Fruit fly (Drosophila melanogaster): ENCODE results near the gene CG44014.

- TF ChIP-seq CG6163 (GFP tag; IDR thresholded peaks at IDR 0.05) (no peak), Lpt (GFP tag; optimal IDR thresholded peaks at IDR 0.05) (no peak), Met (GFP tag; optimal IDR thresholded peaks at IDR 0.05) (no peak), svp (GFP tag) (no peak), vri (GFP tag; optimal IDR thresholded peaks at IDR 0.05) (no peak), Blimp-1 (GFP tag; optimal IDR thresholded peaks at IDR 0.05) (no peak), net (GFP tag; optimal IDR thresholded peaks at IDR 0.05) (no peak), CG16779 (tag; optimal IDR thresholded peaks at IDR 0.05) (no peak), Gug (GFP tag; IDR thresholded peaks at IDR 0.05) (no peak), CG6808 (GFP tag; optimal IDR thresholded peaks at IDR 0.05) (no peak), CG4318 (GFP tag; optimal IDR thresholded peaks at IDR 0.05) (no peak)
These were observed 22.8 kb downstream of the CG44014 start, which contains the start of gene obe for dm6 chr3R:15485866-15486265.

All from whole organism, prepupa.